Worm (Caenorhabditis elegans): Measurements from ENCODE around the gene pup-2.

pup-2 gene

ce11 chrIII:5190179-5190578 is 4.5 kb downstream of the pup-2 start (continued):
- TF ChIP-seq unc-42 (tag; optimal IDR thresholded peaks at IDR 0.05) (no peak), nhr-11 (tag; optimal IDR thresholded peaks at IDR 0.05) (no peak), fax-1 (tag; optimal IDR thresholded peaks at IDR 0.05) (no peak), odd-2 (tag; optimal IDR thresholded peaks at IDR 0.05) (no peak), nhr-232 (tag; optimal IDR thresholded peaks at IDR 0.05) (no peak), madf-2 (tag; optimal IDR thresholded peaks at IDR 0.05) (no peak), ttx-3 (tag; optimal IDR thresholded peaks at IDR 0.05) (no peak), unc-55 (GFP tag; optimal IDR thresholded peaks at IDR 0.05) (no peak), hlh-13 (GFP tag; optimal IDR thresholded peaks at IDR 0.05) (no peak), tbx-2 (tag; optimal IDR thresholded peaks at IDR 0.05) (no peak), dmd-4 (tag; optimal IDR thresholded peaks at IDR 0.05; ENCODE audit: borderline replicate concordance) (no peak), syd-9 (tag; optimal IDR thresholded peaks at IDR 0.05) (no peak), eyg-1 (tag; optimal IDR thresholded peaks at IDR 0.05) (no peak), ahr-1 (tag; optimal IDR thresholded peaks at IDR 0.05) (no peak), hlh-30 (tag; optimal IDR thresholded peaks at IDR 0.05; ENCODE audit: insufficient read depth) (no peak), mec-3 (tag; optimal IDR thresholded peaks at IDR 0.05; ENCODE audit: borderline replicate concordance) (no peak), ceh-18 (tag; optimal IDR thresholded peaks at IDR 0.05) (no peak), ceh-6 (GFP tag; optimal IDR thresholded peaks at IDR 0.05) (no peak), ceh-48 (tag; optimal IDR thresholded peaks at IDR 0.05) (no peak), elt-4 (tag; optimal IDR thresholded peaks at IDR 0.05) (no peak), tbx-7 (tag; optimal IDR thresholded peaks at IDR 0.05) (peak; percentile 25), pat-9 (tag; optimal IDR thresholded peaks at IDR 0.05) (no peak), pag-3 (tag; optimal IDR thresholded peaks at IDR 0.05; ENCODE audit: borderline replicate concordance) (no peak), ceh-30 (tag; optimal IDR thresholded peaks at IDR 0.05) (no peak), zip-5 (tag; optimal IDR thresholded peaks at IDR 0.05) (peak; percentile 35), ref-2 (tag; optimal IDR thresholded peaks at IDR 0.05) (peak; percentile 50), ceh-45 (GFP tag; IDR thresholded peaks at IDR 0.05) (no peak), npax-4 (tag; optimal IDR thresholded peaks at IDR 0.05) (no peak), sdc-2 (tag; optimal IDR thresholded peaks at IDR 0.05) (no peak), ceh-2 (tag; optimal IDR thresholded peaks at IDR 0.05) (peak; percentile 20)

ce11 chrIII:5190671-5191174 is 5.0 kb downstream of the pup-2 start, which contains the start of gene hira-1:
hira-1 (plus strand) TSS chrIII:5191124.
- no peak for TF ChIP-seq ceh-31 (tag; optimal IDR thresholded peaks at IDR 0.05)
- no peak for TF ChIP-seq sdc-2 (tag; optimal IDR thresholded peaks at IDR 0.05)
- peak; percentile 55 for TF ChIP-seq unc-42 (tag; optimal IDR thresholded peaks at IDR 0.05)

- TF ChIP-seq pax-1 (tag; optimal IDR thresholded peaks at IDR 0.05) (no peak), hlh-30 (tag; optimal IDR thresholded peaks at IDR 0.05; ENCODE audit: insufficient read depth) (peak; percentile 18)
These were observed 7.5 kb downstream of the pup-2 start for ce11 chrIII:5193266-5193665.

- TF ChIP-seq C08G9.2 (tag; optimal IDR thresholded peaks at IDR 0.05) (no peak), hlh-6 (tag; optimal IDR thresholded peaks at IDR 0.05) (no peak), pax-1 (tag; optimal IDR thresholded peaks at IDR 0.05) (no peak), ceh-22 (tag; optimal IDR thresholded peaks at IDR 0.05) (no peak), pat-9 (tag; optimal IDR thresholded peaks at IDR 0.05) (no peak), fkh-6 (tag; optimal IDR thresholded peaks at IDR 0.05) (no peak), sox-2 (GFP tag; IDR thresholded peaks at IDR 0.05) (no peak), fax-1 (tag; optimal IDR thresholded peaks at IDR 0.05) (no peak), ttx-3 (tag; optimal IDR thresholded peaks at IDR 0.05) (no peak), ceh-34 (tag; optimal IDR thresholded peaks at IDR 0.05) (no peak), che-1 (tag; optimal IDR thresholded peaks at IDR 0.05) (no peak), ceh-18 (tag; optimal IDR thresholded peaks at IDR 0.05) (no peak), pha-2 (tag; optimal IDR thresholded peaks at IDR 0.05) (no peak), rnt-1 (tag; optimal IDR thresholded peaks at IDR 0.05) (no peak), nhr-11 (tag; optimal IDR thresholded peaks at IDR 0.05) (no peak)
These were observed 10.0 kb downstream of the pup-2 start, which contains the start of gene moc-6 for ce11 chrIII:5195690-5196089. moc-6 (plus strand) TSS chrIII:5195990.
